Fruit fly (Drosophila melanogaster) whole organism, pupa: Measurements from ENCODE around the gene CG12539.
A peak's percentile ranks its signal among the peaks of the same experiment; 100 is the strongest.

Experiments used
- CG10348 ChIP-seq: fragments of 200-800 bp; sonication (Bioruptor generic); IDR thresholded peaks from 2 replicates; pipeline ENCODE4 v1.3.6; 2022; ENCODE audit warnings: missing biosample characterization, missing genetic modification characterization
- CG12605 ChIP-seq: fragments of 200-800 bp; sonication (Bioruptor generic); IDR thresholded peaks from 2 replicates; pipeline ENCODE4 v1.3.6; 2022; ENCODE audit warnings: missing biosample characterization, missing genetic modification characterization
- CG13204 ChIP-seq: fragments of 200-800 bp; sonication (Bioruptor generic); optimal IDR thresholded peaks from 2 replicates; lab custom pipeline; 2018; ENCODE audit warnings: missing biosample characterization, mild to moderate bottlenecking, missing genetic modification characterization, moderate library complexity
- CG14655 ChIP-seq: fragments of 200-800 bp; sonication (Bioruptor generic); optimal IDR thresholded peaks from 3 replicates; lab custom pipeline; 2017; ENCODE audit warnings: mild to moderate bottlenecking, missing biosample characterization, missing genetic modification reagents, missing genetic modification characterization
- CG15710 ChIP-seq: fragments of 200-800 bp; sonication (Bioruptor generic); optimal IDR thresholded peaks from 2 replicates; lab custom pipeline; 2018; ENCODE audit warnings: missing biosample characterization, mild to moderate bottlenecking, missing genetic modification characterization, moderate library complexity
- CG17806 ChIP-seq: fragments of 200-800 bp; sonication (Bioruptor generic); optimal IDR thresholded peaks from 2 replicates; lab custom pipeline; 2018; ENCODE audit warnings: missing biosample characterization, mild to moderate bottlenecking, missing genetic modification characterization, moderate library complexity
- CG32121 ChIP-seq: fragments of 200-800 bp; sonication (Bioruptor generic); IDR thresholded peaks from 2 replicates; pipeline ENCODE4 v1.3.6; 2022; ENCODE audit warnings: missing biosample characterization, missing genetic modification characterization
- CG34367 ChIP-seq: fragments of 200-800 bp; sonication (Bioruptor generic); optimal IDR thresholded peaks from 2 replicates; lab custom pipeline; 2018; ENCODE audit warnings: missing biosample characterization, mild to moderate bottlenecking, missing genetic modification characterization
- CG4496 ChIP-seq: fragments of 200-800 bp; sonication (Bioruptor generic); IDR thresholded peaks from 3 replicates; pipeline ENCODE4 v1.3.6; 2022; ENCODE audit warnings: missing biosample characterization, missing genetic modification characterization
- CG8159 ChIP-seq: fragments of 200-800 bp; sonication (Bioruptor generic); optimal IDR thresholded peaks from 3 replicates; lab custom pipeline; 2018; ENCODE audit warnings: missing biosample characterization, mild to moderate bottlenecking, missing genetic modification characterization, moderate library complexity
- CG8301 ChIP-seq: fragments of 200-800 bp; sonication (Bioruptor generic); optimal IDR thresholded peaks from 2 replicates; lab custom pipeline; 2018; ENCODE audit warnings: missing biosample characterization, mild to moderate bottlenecking, missing genetic modification characterization
- CG9948 ChIP-seq: fragments of 200-800 bp; sonication (Bioruptor generic); optimal IDR thresholded peaks from 2 replicates; lab custom pipeline; 2018; ENCODE audit warnings: missing biosample characterization, mild to moderate bottlenecking, missing genetic modification characterization, moderate library complexity
- D1 ChIP-seq: fragments of 200-800 bp; sonication (Bioruptor generic); optimal IDR thresholded peaks from 2 replicates; lab custom pipeline; 2018; ENCODE audit warnings: missing biosample characterization, mild to moderate bottlenecking, missing genetic modification characterization, moderate library complexity
- EcR ChIP-seq: fragments of 200-800 bp; sonication (Bioruptor generic); optimal IDR thresholded peaks from 3 replicates; lab custom pipeline; 2019; ENCODE audit warnings: missing biosample characterization, missing genetic modification characterization, mild to moderate bottlenecking, moderate library complexity, missing genetic modification reagents
- Ets98B ChIP-seq: fragments of 200-800 bp; sonication (Bioruptor generic); IDR thresholded peaks from 2 replicates; pipeline ENCODE4 v1.3.6; 2022; ENCODE audit warnings: missing biosample characterization, missing genetic modification characterization
- Pif1A ChIP-seq: fragments of 200-800 bp; sonication (Bioruptor generic); optimal IDR thresholded peaks from 3 replicates; lab custom pipeline; 2016; ENCODE audit warnings: missing biosample characterization, missing genetic modification characterization
- Pif1B ChIP-seq: fragments of 200-800 bp; sonication (Bioruptor generic); optimal IDR thresholded peaks from 3 replicates; lab custom pipeline; 2016; ENCODE audit warnings: missing biosample characterization, missing genetic modification characterization
- Snoo ChIP-seq: fragments of 200-800 bp; sonication (Bioruptor generic); optimal IDR thresholded peaks from 3 replicates; lab custom pipeline; 2017; ENCODE audit warnings: missing biosample characterization, mild to moderate bottlenecking, missing genetic modification characterization, inconsistent platforms
- fd96Ca ChIP-seq: fragments of 200-800 bp; sonication (Bioruptor generic); IDR thresholded peaks from 3 replicates; pipeline ENCODE4 v1.3.6; 2022; ENCODE audit warnings: missing biosample characterization, missing genetic modification characterization
- gl ChIP-seq: fragments of 200-800 bp; sonication (Bioruptor generic); optimal IDR thresholded peaks from 2 replicates; lab custom pipeline; 2018; ENCODE audit warnings: missing biosample characterization, mild to moderate bottlenecking, missing genetic modification characterization
- rn ChIP-seq: fragments of 200-800 bp; sonication (Bioruptor generic); IDR thresholded peaks from 2 replicates; pipeline ENCODE4 v1.3.6; 2022; ENCODE audit warnings: missing biosample characterization, missing genetic modification characterization

Gene CG12539

DNA sequence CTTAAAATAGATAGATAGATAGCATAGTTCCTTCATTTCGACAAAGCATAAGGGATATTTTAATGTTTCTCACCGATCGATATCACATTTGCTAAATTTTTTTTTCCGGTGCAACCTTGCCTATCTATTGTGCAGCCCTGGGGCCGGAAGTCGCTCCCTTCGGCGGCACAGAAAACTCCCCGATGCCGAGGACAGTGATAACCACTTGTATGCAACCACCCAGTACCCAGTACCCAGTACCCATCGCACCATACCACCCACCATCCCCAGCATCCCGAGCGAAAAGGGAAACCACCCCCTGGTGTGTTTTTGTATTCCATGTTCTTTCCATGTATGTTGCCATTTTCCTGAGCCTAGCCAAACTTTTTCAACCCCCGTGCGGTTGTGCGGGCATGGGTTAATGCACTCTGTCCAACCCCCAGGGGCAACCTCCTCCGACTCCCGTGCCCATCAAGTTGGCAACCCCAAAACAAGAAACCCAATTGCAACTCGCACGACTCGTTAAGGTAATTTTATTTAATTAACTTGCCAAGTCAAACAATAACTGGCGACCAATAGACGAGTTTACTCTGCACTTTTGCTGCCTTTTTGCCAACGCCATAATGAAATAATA lies 2.6 kb downstream of the CG12539 start:
- TF ChIP-seq CG34367 (tag; lab: Kevin White, UChicago), result no peak
- peak; percentile 72 for TF ChIP-seq EcR (GFP tag; lab: Kevin White, UChicago)
- TF ChIP-seq CG32121 (GFP tag; lab: Robert Waterston, UW), result no peak
- TF ChIP-seq CG9948 (tag; lab: Kevin White, UChicago), result no peak
- no peak for TF ChIP-seq CG4496 (GFP tag; lab: Robert Waterston, UW)
- TF ChIP-seq rn (GFP tag; lab: Robert Waterston, UW), result no peak

DNA sequence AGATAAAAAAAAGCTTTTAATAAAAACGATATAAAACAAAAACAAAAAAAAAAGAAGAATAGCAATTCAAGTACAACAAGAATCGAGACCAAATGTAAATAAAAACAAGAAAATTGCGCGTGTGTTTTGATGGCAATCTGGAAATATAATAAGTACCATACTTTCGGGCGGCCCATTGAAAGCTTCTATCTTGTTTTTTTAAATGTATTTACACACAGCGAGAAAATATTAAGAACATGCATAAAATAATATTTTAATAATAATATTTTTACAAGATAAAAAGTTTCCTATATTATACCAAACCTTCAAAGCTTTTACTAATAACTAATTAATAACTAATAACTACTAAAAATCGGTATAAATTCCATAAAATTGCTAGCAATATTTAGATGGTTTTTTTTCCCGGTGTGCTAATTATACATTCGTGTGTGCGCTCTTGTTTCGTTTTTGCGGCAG lies 4.1 kb downstream of the CG12539 start:
- TF ChIP-seq EcR (GFP tag; lab: Kevin White, UChicago) (no peak), CG8159 (tag; lab: Kevin White, UChicago) (peak; percentile 58), CG4496 (GFP tag; lab: Robert Waterston, UW) (peak; percentile 72), Pif1B (GFP tag; lab: Kevin White, UChicago) (peak; percentile 16), CG34367 (tag; lab: Kevin White, UChicago) (peak; percentile 69), CG32121 (GFP tag; lab: Robert Waterston, UW) (peak; percentile 60), CG17806 (peak; percentile 58), CG10348 (GFP tag; lab: Robert Waterston, UW) (no peak), fd96Ca (GFP tag; lab: Robert Waterston, UW) (no peak), Pif1A (peak; percentile 50), CG12605 (peak; percentile 85), CG8301 (tag; lab: Kevin White, UChicago) (peak; percentile 16), CG9948 (tag; lab: Kevin White, UChicago) (peak; percentile 47), CG15710 (peak; percentile 68), gl (peak; percentile 61), CG14655 (peak; percentile 50), Ets98B (GFP tag; lab: Robert Waterston, UW) (peak; percentile 16; the same call in 1 of the 2 replicates), D1 (tag; lab: Kevin White, UChicago) (peak; percentile 52), CG13204 (GFP tag; lab: Kevin White, UChicago) (peak; percentile 32), Snoo (peak; percentile 13), rn (GFP tag; lab: Robert Waterston, UW) (no peak)

- no peak for TF ChIP-seq CG15710
- TF ChIP-seq CG9948 (tag; lab: Kevin White, UChicago), result no peak
- peak; percentile 27 for TF ChIP-seq CG8159 (tag; lab: Kevin White, UChicago)
- no peak for TF ChIP-seq Snoo
- TF ChIP-seq CG10348 (GFP tag; lab: Robert Waterston, UW), result no peak
- no peak for TF ChIP-seq CG13204 (GFP tag; lab: Kevin White, UChicago)
- 0 out of 2 replicates have a peak, but pooled peaks have one; percentile 15 for TF ChIP-seq rn (GFP tag; lab: Robert Waterston, UW)
- no peak for TF ChIP-seq CG14655
- TF ChIP-seq CG32121 (GFP tag; lab: Robert Waterston, UW), result peak; percentile 57
- no peak for TF ChIP-seq EcR (GFP tag; lab: Kevin White, UChicago)
- TF ChIP-seq Ets98B (GFP tag; lab: Robert Waterston, UW), result peak; percentile 20; the same call in 1 of the 2 replicates
- peak; percentile 68; the same call in 1 of the 3 replicates for TF ChIP-seq fd96Ca (GFP tag; lab: Robert Waterston, UW)
- no peak for TF ChIP-seq Pif1B (GFP tag; lab: Kevin White, UChicago)
- TF ChIP-seq CG12605, result peak; percentile 64
- peak; percentile 6 for TF ChIP-seq CG17806
- TF ChIP-seq Pif1A, result no peak
- peak; percentile 81 for TF ChIP-seq CG4496 (GFP tag; lab: Robert Waterston, UW)
- peak; percentile 4 for TF ChIP-seq CG34367 (tag; lab: Kevin White, UChicago)
- TF ChIP-seq D1 (tag; lab: Kevin White, UChicago), result no peak
- TF ChIP-seq gl, result no peak
- TF ChIP-seq CG8301 (tag; lab: Kevin White, UChicago), result peak; percentile 48
These were observed 4.7 kb downstream of the CG12539 start for dm6 chrX:14839739-14840347.

DNA sequence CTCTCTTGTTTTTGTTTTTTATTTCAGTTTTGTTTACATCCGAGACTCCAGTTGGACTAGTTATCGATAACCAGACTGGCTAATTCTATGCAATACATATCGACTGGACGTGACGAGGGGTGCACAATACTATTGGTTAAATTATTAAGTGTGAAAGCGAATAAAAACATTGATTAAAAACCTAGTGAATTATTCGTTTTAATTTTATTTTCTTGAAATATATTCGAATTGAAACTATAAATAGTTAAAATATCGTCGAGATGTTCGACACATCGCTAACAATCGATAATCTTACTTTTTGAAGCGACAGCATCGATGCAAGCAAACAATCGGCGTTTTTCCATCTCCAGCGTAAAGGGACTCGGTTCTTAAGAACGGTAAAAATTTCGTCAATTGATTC lies 5.5 kb downstream of the CG12539 start, which contains the start of the genes CG32590 and Flo2:
TSS of gene CG32590 (minus strand) at position 60 of the 400 bp plus-strand sequence.
TSS of gene Flo2 (plus strand) at position 330 of the 400 bp plus-strand sequence.
- TF ChIP-seq Pif1B (GFP tag; lab: Kevin White, UChicago), result no peak
- TF ChIP-seq rn (GFP tag; lab: Robert Waterston, UW), result 0 out of 2 replicates have a peak, but pooled peaks have one; percentile 20
- peak; percentile 80 for TF ChIP-seq CG4496 (GFP tag; lab: Robert Waterston, UW)
- TF ChIP-seq CG13204 (GFP tag; lab: Kevin White, UChicago), result no peak
- peak; percentile 77 for TF ChIP-seq Ets98B (GFP tag; lab: Robert Waterston, UW)
- TF ChIP-seq EcR (GFP tag; lab: Kevin White, UChicago), result no peak
- no peak for TF ChIP-seq gl
- peak; percentile 16 for TF ChIP-seq CG8301 (tag; lab: Kevin White, UChicago)
- no peak for TF ChIP-seq CG10348 (GFP tag; lab: Robert Waterston, UW)
- TF ChIP-seq D1 (tag; lab: Kevin White, UChicago), result no peak
- peak; percentile 50 for TF ChIP-seq CG34367 (tag; lab: Kevin White, UChicago)
- TF ChIP-seq CG12605, result peak; percentile 36
- TF ChIP-seq CG14655, result no peak
- peak; percentile 33 for TF ChIP-seq CG8159 (tag; lab: Kevin White, UChicago)
- peak; percentile 81 for TF ChIP-seq CG32121 (GFP tag; lab: Robert Waterston, UW)
- TF ChIP-seq CG15710, result peak; percentile 60
- peak; percentile 46 for TF ChIP-seq CG17806
- peak; percentile 72; the same call in 2 of the 3 replicates for TF ChIP-seq fd96Ca (GFP tag; lab: Robert Waterston, UW)
- TF ChIP-seq Snoo, result peak; percentile 10
- TF ChIP-seq Pif1A, result peak; percentile 51
- peak; percentile 38 for TF ChIP-seq CG9948 (tag; lab: Kevin White, UChicago)

- TF ChIP-seq rn (GFP tag; lab: Robert Waterston, UW) (no peak), Ets98B (GFP tag; lab: Robert Waterston, UW) (no peak), gl (no peak), Pif1B (GFP tag; lab: Kevin White, UChicago) (no peak), CG14655 (no peak), CG34367 (tag; lab: Kevin White, UChicago) (no peak), D1 (tag; lab: Kevin White, UChicago) (no peak), Pif1A (no peak)
These were observed 6.6 kb downstream of the CG12539 start, which contains the start of gene Grx5 for dm6 chrX:14837983-14838382. Grx5 (minus strand) TSS chrX:14838198.
